Fruit fly (Drosophila melanogaster) whole organism, prepupa: Measurements from ENCODE around the gene Syx4.

ENCODE experiments used
- CG10631 ChIP-seq: fragments of 200-800 bp; sonication (Bioruptor generic); optimal IDR thresholded peaks from 2 replicates; lab custom pipeline; 2016; ENCODE audit warnings: missing biosample characterization, missing genetic modification characterization
- CG10669 ChIP-seq: fragments of 200-800 bp; sonication (Bioruptor generic); optimal IDR thresholded peaks from 3 replicates; lab custom pipeline; 2018; ENCODE audit warnings: missing biosample characterization, mild to moderate bottlenecking, missing genetic modification characterization, moderate library complexity
- CG11294 ChIP-seq: fragments of 200-800 bp; sonication (Bioruptor generic); IDR thresholded peaks from 2 replicates; pipeline ENCODE4 v1.3.6; 2022; ENCODE audit warnings: missing biosample characterization, missing genetic modification characterization
- CG15336 ChIP-seq: fragments of 200-800 bp; sonication (Bioruptor generic); IDR thresholded peaks from 2 replicates; pipeline ENCODE4 v1.3.6; 2022; ENCODE audit warnings: missing biosample characterization, missing genetic modification characterization
- CG16779 ChIP-seq: fragments of 200-800 bp; sonication (Bioruptor generic); optimal IDR thresholded peaks from 3 replicates; lab custom pipeline; 2017; ENCODE audit warnings: missing biosample characterization, mild to moderate bottlenecking, missing genetic modification characterization
- CG3032 ChIP-seq: fragments of 200-800 bp; optimal IDR thresholded peaks from 2 replicates; lab custom pipeline; 2019; ENCODE audit warnings: missing biosample characterization, mild to moderate bottlenecking, missing genetic modification characterization, moderate library complexity
- CG31627 ChIP-seq: fragments of 200-800 bp; sonication (Bioruptor generic); optimal IDR thresholded peaks from 3 replicates; lab custom pipeline; 2016; ENCODE audit warnings: missing biosample characterization, missing genetic modification characterization
- CG34406 ChIP-seq: fragments of 200-800 bp; sonication (Bioruptor generic); optimal IDR thresholded peaks from 3 replicates; lab custom pipeline; 2016; ENCODE audit warnings: missing biosample characterization, missing genetic modification characterization
- CG3919 ChIP-seq: fragments of 200-800 bp; sonication (Bioruptor generic); optimal IDR thresholded peaks from 3 replicates; lab custom pipeline; 2016; ENCODE audit warnings: missing biosample characterization, missing genetic modification characterization
- CG4318 ChIP-seq: fragments of 200-800 bp; sonication (Bioruptor generic); optimal IDR thresholded peaks from 3 replicates; lab custom pipeline; 2017; ENCODE audit warnings: missing biosample characterization, mild to moderate bottlenecking, missing genetic modification characterization
- CG6163 ChIP-seq: fragments of 200-800 bp; sonication (Bioruptor generic); IDR thresholded peaks from 3 replicates; pipeline ENCODE4 v1.3.6; 2022; ENCODE audit warnings: missing biosample characterization, missing genetic modification characterization
- CG6792 ChIP-seq: fragments of 200-800 bp; sonication (Bioruptor generic); optimal IDR thresholded peaks from 3 replicates; lab custom pipeline; 2016; ENCODE audit warnings: missing biosample characterization, missing genetic modification characterization
- CG6808 ChIP-seq: fragments of 200-800 bp; sonication (Bioruptor generic); optimal IDR thresholded peaks from 3 replicates; lab custom pipeline; 2017; ENCODE audit warnings: missing biosample characterization, missing genetic modification characterization, mild to moderate bottlenecking, moderate library complexity, missing genetic modification reagents
- CG6854 ChIP-seq: fragments of 200-800 bp; sonication (Bioruptor generic); optimal IDR thresholded peaks from 2 replicates; lab custom pipeline; 2017; ENCODE audit warnings: missing biosample characterization, mild to moderate bottlenecking, missing genetic modification characterization
- CG8319 ChIP-seq: fragments of 200-800 bp; sonication (Bioruptor generic); optimal IDR thresholded peaks from 3 replicates; lab custom pipeline; 2016; ENCODE audit warnings: missing biosample characterization, missing genetic modification characterization
- CG8632 ChIP-seq: fragments of 200-800 bp; sonication (Bioruptor generic); optimal IDR thresholded peaks from 3 replicates; lab custom pipeline; 2016; ENCODE audit warnings: missing biosample characterization, missing genetic modification characterization
- Eip75B ChIP-seq: fragments of 200-800 bp; sonication (Bioruptor generic); optimal IDR thresholded peaks from 3 replicates; lab custom pipeline; 2016; ENCODE audit warnings: missing biosample characterization, missing genetic modification characterization
- Eip78C ChIP-seq: fragments of 200-800 bp; sonication (Bioruptor generic); peaks from one replicate; lab custom pipeline; 2016; ENCODE audit warnings: missing biosample characterization, missing genetic modification characterization
- Eip93F ChIP-seq: fragments of 200-800 bp; sonication (Bioruptor generic); optimal IDR thresholded peaks from 2 replicates; lab custom pipeline; 2016; ENCODE audit warnings: missing biosample characterization, mild to moderate bottlenecking, missing genetic modification characterization
- Ets21C ChIP-seq: fragments of 200-800 bp; sonication (Bioruptor generic); optimal IDR thresholded peaks from 3 replicates; lab custom pipeline; 2016; ENCODE audit warnings: missing biosample characterization, missing genetic modification characterization
- Ets96B ChIP-seq: fragments of 200-800 bp; optimal IDR thresholded peaks from 2 replicates; lab custom pipeline; 2019; ENCODE audit warnings: missing biosample characterization, mild to moderate bottlenecking, missing genetic modification characterization, moderate library complexity
- Gug ChIP-seq: fragments of 200-800 bp; sonication (Bioruptor generic); IDR thresholded peaks from 2 replicates; pipeline ENCODE4 v1.3.6; 2022; ENCODE audit warnings: missing biosample characterization, missing genetic modification characterization
- Hr38 ChIP-seq: sonication (Bioruptor generic); optimal IDR thresholded peaks from 2 replicates; lab custom pipeline; 2016; ENCODE audit warnings: missing biosample characterization, missing genetic modification characterization
- Hr39 ChIP-seq: fragments of 200-800 bp; sonication (Bioruptor generic); optimal IDR thresholded peaks from 2 replicates; lab custom pipeline; 2016; ENCODE audit warnings: missing biosample characterization, missing genetic modification characterization
- Hr4 ChIP-seq: fragments of 200-800 bp; sonication (Bioruptor generic); optimal IDR thresholded peaks from 3 replicates; lab custom pipeline; 2016; ENCODE audit warnings: missing biosample characterization, missing genetic modification characterization
- Lpt ChIP-seq: fragments of 200-800 bp; sonication (Bioruptor generic); optimal IDR thresholded peaks from 3 replicates; lab custom pipeline; 2016; ENCODE audit warnings: missing biosample characterization, missing genetic modification characterization
- Met ChIP-seq: fragments of 200-800 bp; sonication (Bioruptor generic); optimal IDR thresholded peaks from 3 replicates; lab custom pipeline; 2016; ENCODE audit warnings: missing biosample characterization, missing genetic modification characterization
- Smox ChIP-seq: fragments of 200-800 bp; sonication (Bioruptor generic); optimal IDR thresholded peaks from 3 replicates; lab custom pipeline; 2016; ENCODE audit warnings: missing biosample characterization, missing genetic modification characterization
- Sox102F ChIP-seq: fragments of 200-800 bp; sonication (Bioruptor generic); optimal IDR thresholded peaks from 2 replicates; lab custom pipeline; 2016; ENCODE audit warnings: missing biosample characterization, mild to moderate bottlenecking, missing genetic modification characterization
- Sox15 ChIP-seq: fragments of 200-800 bp; sonication (Bioruptor generic); optimal IDR thresholded peaks from 3 replicates; lab custom pipeline; 2016; ENCODE audit warnings: missing biosample characterization, missing genetic modification characterization
- achi ChIP-seq: fragments of 200-800 bp; sonication (Bioruptor generic); optimal IDR thresholded peaks from 3 replicates; lab custom pipeline; 2016; ENCODE audit warnings: missing biosample characterization, missing genetic modification characterization
- acj6 ChIP-seq: fragments of 200-800 bp; sonication (Bioruptor generic); optimal IDR thresholded peaks from 3 replicates; lab custom pipeline; 2016; ENCODE audit warnings: missing biosample characterization, missing genetic modification characterization
- dac ChIP-seq: fragments of 200-800 bp; sonication (Bioruptor generic); optimal IDR thresholded peaks from 2 replicates; lab custom pipeline; 2017; ENCODE audit warnings: missing biosample characterization, mild to moderate bottlenecking, missing genetic modification characterization
- dsx ChIP-seq: fragments of 200-800 bp; optimal IDR thresholded peaks from 3 replicates; lab custom pipeline; 2019; ENCODE audit warnings: missing biosample characterization, mild to moderate bottlenecking, missing genetic modification characterization, moderate library complexity; ENCODE audit not compliant: poor library complexity, severe bottlenecking
- eg ChIP-seq: fragments of 200-800 bp; sonication (Bioruptor generic); IDR thresholded peaks from 3 replicates; pipeline ENCODE4 v1.3.6; 2022; ENCODE audit warnings: missing biosample characterization, missing genetic modification characterization
- esn ChIP-seq: fragments of 200-800 bp; sonication (Bioruptor generic); optimal IDR thresholded peaks from 2 replicates; lab custom pipeline; 2016; ENCODE audit warnings: missing biosample characterization, mild to moderate bottlenecking, missing genetic modification characterization, moderate library complexity
- fkh ChIP-seq: fragments of 200-800 bp; sonication (Bioruptor generic); optimal IDR thresholded peaks from 3 replicates; lab custom pipeline; 2017; ENCODE audit warnings: missing biosample characterization, mild to moderate bottlenecking, missing genetic modification characterization, moderate library complexity
- net ChIP-seq: fragments of 200-800 bp; sonication (Bioruptor generic); optimal IDR thresholded peaks from 3 replicates; lab custom pipeline; 2016; ENCODE audit warnings: missing biosample characterization, missing genetic modification characterization
- salr ChIP-seq, 2 experiments: fragments of 200-800 bp; sonication (Bioruptor generic); optimal IDR thresholded peaks; 3 replicates each; lab custom pipeline; 2016 to 2018; ENCODE audit warnings: missing biosample characterization in 2 of 2, missing genetic modification characterization in 2 of 2, mild to moderate bottlenecking in 1 of 2
- spab ChIP-seq: fragments of 200-800 bp; sonication (Bioruptor generic); optimal IDR thresholded peaks from 2 replicates; lab custom pipeline; 2017; ENCODE audit warnings: missing biosample characterization, mild to moderate bottlenecking, missing genetic modification characterization, missing genetic modification reagents
- ss ChIP-seq, 2 experiments: fragments of 200-800 bp; sonication (Bioruptor generic); optimal IDR thresholded peaks; 2 replicates in 1 of 2; 3 replicates in 1 of 2; lab custom pipeline; 2017 to 2018; ENCODE audit warnings: mild to moderate bottlenecking in 2 of 2, missing biosample characterization in 2 of 2, missing genetic modification characterization in 2 of 2, moderate library complexity in 1 of 2
- topi ChIP-seq: fragments of 200-800 bp; sonication (Bioruptor generic); optimal IDR thresholded peaks from 3 replicates; lab custom pipeline; 2016; ENCODE audit warnings: missing biosample characterization, missing genetic modification characterization
- vri ChIP-seq: fragments of 200-800 bp; sonication (Bioruptor generic); optimal IDR thresholded peaks from 3 replicates; lab custom pipeline; 2016; ENCODE audit warnings: missing biosample characterization, mild to moderate bottlenecking, missing genetic modification characterization

Syx4 gene

dm6 chrX:2720122-2720521 lies 23.8 kb downstream of the Syx4 start, which contains the start of gene CG2701:
Gene CG2701, minus strand, starts transcription at chrX:2720327.
- TF ChIP-seq CG4318 (GFP tag; lab: Kevin White, UChicago) = no peak
- TF ChIP-seq fkh (GFP tag; lab: Kevin White, UChicago) = no peak
- no peak for TF ChIP-seq dac (GFP tag; lab: Kevin White, UChicago)
- TF ChIP-seq esn (GFP tag; lab: Kevin White, UChicago) = peak; percentile 26
- no peak for TF ChIP-seq spab (GFP tag; lab: Kevin White, UChicago)
- no peak for TF ChIP-seq Smox (GFP tag; lab: Kevin White, UChicago)

- TF ChIP-seq CG6163 (GFP tag; lab: Robert Waterston, UW) (no peak), Sox15 (GFP tag; lab: Kevin White, UChicago) (no peak), Ets21C (GFP tag; lab: Kevin White, UChicago) (no peak), CG16779 (tag; lab: Kevin White, UChicago) (no peak), CG11294 (GFP tag; lab: Robert Waterston, UW) (no peak), CG4318 (GFP tag; lab: Kevin White, UChicago) (no peak)
Measured at dm6 chrX:2714730-2715129, 29.1 kb downstream of the Syx4 start.

dm6 chrX:2713776-2714175 lies 30.1 kb downstream of the Syx4 start, which contains the start of the genes CG2685 and CG2694:
Gene CG2685, minus strand, starts transcription at chrX:2713960.
Gene CG2694, plus strand, starts transcription at chrX:2714079.
- TF ChIP-seq CG11294 (GFP tag; lab: Robert Waterston, UW) (no peak), Eip78C (GFP tag; lab: Kevin White, UChicago) (peak; percentile 21), esn (GFP tag; lab: Kevin White, UChicago) (peak; percentile 15)

DNA sequence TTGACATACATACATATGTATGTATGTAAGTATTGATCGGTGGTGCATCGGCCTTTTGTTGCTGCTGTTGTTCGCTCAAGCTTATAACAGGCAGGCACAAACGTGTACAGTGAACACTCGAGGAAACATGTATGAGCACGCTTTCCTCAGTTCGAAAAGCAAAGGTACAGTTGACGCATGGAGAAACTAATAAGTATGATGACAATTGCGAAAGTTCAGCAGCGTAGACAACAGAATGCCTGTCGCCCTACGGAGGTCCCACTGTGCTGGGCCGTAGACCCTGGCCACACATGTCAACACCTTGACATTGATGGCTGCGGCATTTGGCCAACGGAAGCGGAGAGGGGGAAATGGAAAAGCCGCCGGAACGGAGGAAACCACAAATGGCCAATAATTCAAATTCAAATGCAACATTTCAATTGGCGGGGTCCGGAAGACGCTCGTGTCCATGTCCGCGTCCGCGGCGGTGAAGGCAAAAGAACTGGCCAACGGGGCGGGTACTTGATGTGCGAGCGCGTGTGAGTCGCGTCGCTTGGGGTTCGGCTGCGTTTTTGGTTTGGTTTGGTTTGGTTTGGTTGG lies 35.6 kb downstream of the Syx4 start, which contains the start of gene CG2681:
CG2681 (plus strand) TSS at position 529 of the 579 bp plus-strand sequence.
- TF ChIP-seq ss (GFP tag; optimal IDR thresholded peaks at IDR 0.05; lab: Kevin White, UChicago) (no peak), CG10669 (GFP tag; lab: Kevin White, UChicago) (no peak), dsx (GFP tag; lab: Kevin White, UChicago) (no peak), CG34406 (GFP tag; lab: Kevin White, UChicago) (no peak), Sox102F (GFP tag; lab: Kevin White, UChicago) (no peak), CG8632 (GFP tag; lab: Kevin White, UChicago) (no peak), Met (GFP tag; lab: Kevin White, UChicago) (no peak), Gug (peak; percentile 38; the same call in 1 of the 2 replicates), dac (GFP tag; lab: Kevin White, UChicago) (no peak), spab (GFP tag; lab: Kevin White, UChicago) (no peak), achi (GFP tag; lab: Kevin White, UChicago) (no peak), esn (GFP tag; lab: Kevin White, UChicago) (peak; percentile 7), Ets96B (tag; lab: Kevin White, UChicago) (no peak), CG3919 (no peak), eg (GFP tag; lab: Robert Waterston, UW) (peak; percentile 68), CG15336 (GFP tag; lab: Robert Waterston, UW) (peak; percentile 33; the same call in 1 of the 2 replicates), CG6808 (GFP tag; lab: Kevin White, UChicago) (no peak), acj6 (no peak), Hr38 (GFP tag; lab: Kevin White, UChicago) (no peak), CG4318 (GFP tag; lab: Kevin White, UChicago) (no peak), CG6854 (GFP tag; lab: Kevin White, UChicago) (no peak), Eip75B (GFP tag; lab: Kevin White, UChicago) (no peak), Eip78C (GFP tag; lab: Kevin White, UChicago) (peak; percentile 57), Hr4 (GFP tag; lab: Kevin White, UChicago) (no peak), Hr39 (GFP tag; lab: Kevin White, UChicago) (peak; percentile 49), CG3032 (tag; lab: Kevin White, UChicago) (no peak), Eip93F (GFP tag; lab: Kevin White, UChicago) (no peak), net (GFP tag; lab: Kevin White, UChicago) (no peak), Lpt (GFP tag; lab: Kevin White, UChicago) (no peak), CG10631 (GFP tag; lab: Kevin White, UChicago) (no peak), salr (GFP tag; optimal IDR thresholded peaks at IDR 0.05; lab: Kevin White, UChicago) (no peak), CG6792 (peak; percentile 2), CG31627 (GFP tag; lab: Kevin White, UChicago) (peak; percentile 22), topi (GFP tag; lab: Kevin White, UChicago) (peak; percentile 18), Sox15 (GFP tag; lab: Kevin White, UChicago) (no peak), CG8319 (GFP tag; lab: Kevin White, UChicago) (no peak), fkh (GFP tag; lab: Kevin White, UChicago) (no peak), vri (GFP tag; lab: Kevin White, UChicago) (no peak)
